Worm (Caenorhabditis elegans) whole organism, late embryonic: ENCODE results near the gene F15A4.5.

ENCODE experiments used
- C08G9.2 ChIP-seq: sonication (generic microtip); optimal IDR thresholded peaks from 2 replicates; lab custom pipeline; 2016; ENCODE audit warnings: mild to moderate bottlenecking, missing genetic modification characterization, moderate library complexity, missing compliant biosample characterization
- C38D4.7 ChIP-seq: fragments of 200-800 bp; sonication (Bioruptor generic); optimal IDR thresholded peaks from 2 replicates; lab custom pipeline; 2018; ENCODE audit warnings: mild to moderate bottlenecking, missing genetic modification characterization, moderate library complexity, missing compliant biosample characterization
- F13H6.1 ChIP-seq: sonication (generic microtip); optimal IDR thresholded peaks from 2 replicates; lab custom pipeline; 2016; ENCODE audit warnings: missing genetic modification characterization, missing compliant biosample characterization
- K02D7.2 ChIP-seq: sonication (generic microtip); optimal IDR thresholded peaks from 2 replicates; lab custom pipeline; 2017; ENCODE audit warnings: mild to moderate bottlenecking, missing genetic modification characterization, missing compliant biosample characterization
- K09A11.1 ChIP-seq: sonication (generic microtip); optimal IDR thresholded peaks from 2 replicates; lab custom pipeline; 2017; ENCODE audit warnings: antibody characterized with exemption, mild to moderate bottlenecking, missing genetic modification characterization, missing compliant biosample characterization; ENCODE audit not compliant: insufficient read depth
- T23F11.4 ChIP-seq: fragments of 200-800 bp; sonication (Bioruptor generic); optimal IDR thresholded peaks from 2 replicates; lab custom pipeline; 2018; ENCODE audit warnings: mild to moderate bottlenecking, missing genetic modification characterization, missing compliant biosample characterization
- Y22D7AL.16 ChIP-seq: sonication (generic microtip); optimal IDR thresholded peaks from 2 replicates; lab custom pipeline; 2016; ENCODE audit warnings: missing genetic modification characterization, missing compliant biosample characterization
- ahr-1 ChIP-seq: sonication (generic microtip); optimal IDR thresholded peaks from 2 replicates; lab custom pipeline; 2016; ENCODE audit warnings: missing genetic modification characterization, missing compliant biosample characterization
- ceh-14 ChIP-seq: sonication (generic microtip); optimal IDR thresholded peaks from 2 replicates; lab custom pipeline; 2016; ENCODE audit warnings: missing genotype, missing genetic modification characterization, missing compliant biosample characterization
- ceh-19 ChIP-seq: fragments of 200-800 bp; sonication (Bioruptor generic); optimal IDR thresholded peaks from 2 replicates; lab custom pipeline; 2018; ENCODE audit warnings: mild to moderate bottlenecking, missing genetic modification characterization, missing compliant biosample characterization
- ceh-22 ChIP-seq: sonication (generic microtip); optimal IDR thresholded peaks from 2 replicates; lab custom pipeline; 2017; ENCODE audit warnings: missing biosample characterization, missing genetic modification characterization
- ceh-24 ChIP-seq: sonication (generic microtip); optimal IDR thresholded peaks from 2 replicates; lab custom pipeline; 2016; ENCODE audit warnings: mild to moderate bottlenecking, missing genetic modification characterization, missing compliant biosample characterization
- ceh-30 ChIP-seq: fragments of 150-350 bp; optimal IDR thresholded peaks from 2 replicates; lab custom pipeline; 2014; ENCODE audit warnings: missing biosample characterization, missing genetic modification characterization
- ceh-31 ChIP-seq: sonication (generic microtip); optimal IDR thresholded peaks from 2 replicates; lab custom pipeline; 2016; ENCODE audit warnings: missing genetic modification characterization, missing compliant biosample characterization
- ceh-34 ChIP-seq: sonication (generic microtip); optimal IDR thresholded peaks from 2 replicates; lab custom pipeline; 2016; ENCODE audit warnings: mild to moderate bottlenecking, missing genetic modification characterization, missing compliant biosample characterization
- ceh-45 ChIP-seq: fragments of 200-800 bp; sonication (Bioruptor generic); IDR thresholded peaks from 2 replicates; pipeline ENCODE4 v1.3.6; 2022; ENCODE audit warnings: missing genetic modification reagents, missing genetic modification characterization, missing compliant biosample characterization
- ceh-48 ChIP-seq: sonication (generic microtip); optimal IDR thresholded peaks from 2 replicates; lab custom pipeline; 2016; ENCODE audit warnings: missing genetic modification characterization, inconsistent platforms, missing compliant biosample characterization
- ceh-6 ChIP-seq: fragments of 200-800 bp; sonication (Bioruptor generic); optimal IDR thresholded peaks from 2 replicates; lab custom pipeline; 2018; ENCODE audit warnings: mild to moderate bottlenecking, missing genetic modification characterization, missing compliant biosample characterization
- dmd-4 ChIP-seq: sonication (generic microtip); optimal IDR thresholded peaks from 2 replicates; lab custom pipeline; 2016; ENCODE audit warnings: borderline replicate concordance, missing genetic modification characterization, missing compliant biosample characterization
- dve-1 ChIP-seq: sonication (generic microtip); optimal IDR thresholded peaks from 2 replicates; lab custom pipeline; 2017; ENCODE audit warnings: antibody characterized with exemption, mild to moderate bottlenecking, missing genetic modification characterization, missing compliant biosample characterization
- elt-2 ChIP-seq: sonication (generic microtip); optimal IDR thresholded peaks from 2 replicates; lab custom pipeline; 2016; ENCODE audit warnings: missing genetic modification reagents, missing genetic modification characterization, missing compliant biosample characterization
- elt-4 ChIP-seq: sonication (generic microtip); optimal IDR thresholded peaks from 2 replicates; lab custom pipeline; 2016; ENCODE audit warnings: missing genetic modification characterization, missing compliant biosample characterization
- ets-4 ChIP-seq: sonication (generic microtip); optimal IDR thresholded peaks from 2 replicates; lab custom pipeline; 2016; ENCODE audit warnings: missing genetic modification characterization, missing compliant biosample characterization
- eyg-1 ChIP-seq: sonication (generic microtip); optimal IDR thresholded peaks from 2 replicates; lab custom pipeline; 2016; ENCODE audit warnings: missing genotype, missing genetic modification characterization, missing compliant biosample characterization
- fax-1 ChIP-seq: sonication (generic microtip); optimal IDR thresholded peaks from 2 replicates; lab custom pipeline; 2016; ENCODE audit warnings: missing genotype, missing genetic modification characterization, missing compliant biosample characterization
- fkh-10 ChIP-seq: fragments of 150-350 bp; optimal IDR thresholded peaks from 2 replicates; lab custom pipeline; 2014; ENCODE audit warnings: missing biosample characterization, missing genetic modification reagents, missing genetic modification characterization
- gmeb-2 ChIP-seq: sonication (generic microtip); optimal IDR thresholded peaks from 2 replicates; lab custom pipeline; 2016; ENCODE audit warnings: missing genetic modification characterization, inconsistent platforms, missing compliant biosample characterization
- hlh-13 ChIP-seq: fragments of 200-800 bp; sonication (Bioruptor generic); optimal IDR thresholded peaks from 2 replicates; lab custom pipeline; 2018; ENCODE audit warnings: mild to moderate bottlenecking, missing genetic modification characterization, missing compliant biosample characterization
- hlh-30 ChIP-seq: sonication (generic microtip); optimal IDR thresholded peaks from 2 replicates; lab custom pipeline; 2017; ENCODE audit warnings: antibody characterized with exemption, missing genetic modification characterization, missing compliant biosample characterization; ENCODE audit not compliant: insufficient read depth
- hlh-6 ChIP-seq: sonication (generic microtip); optimal IDR thresholded peaks from 2 replicates; lab custom pipeline; 2016; ENCODE audit warnings: missing genotype, missing genetic modification characterization, missing compliant biosample characterization
- hlh-8 ChIP-seq: sonication (generic microtip); optimal IDR thresholded peaks from 2 replicates; lab custom pipeline; 2016; ENCODE audit warnings: missing genotype, missing genetic modification characterization, missing compliant biosample characterization
- lim-6 ChIP-seq: sonication (generic microtip); optimal IDR thresholded peaks from 2 replicates; lab custom pipeline; 2016; ENCODE audit warnings: missing genetic modification characterization, missing compliant biosample characterization
- lin-11 ChIP-seq: fragments of 200-800 bp; sonication (Bioruptor generic); optimal IDR thresholded peaks from 2 replicates; lab custom pipeline; 2018; ENCODE audit warnings: mild to moderate bottlenecking, missing genetic modification characterization, missing compliant biosample characterization
- nfya-1 ChIP-seq: sonication (generic microtip); optimal IDR thresholded peaks from 2 replicates; lab custom pipeline; 2017; ENCODE audit warnings: missing genetic modification characterization, mild to moderate bottlenecking, missing compliant biosample characterization, antibody characterized with exemption, moderate library complexity
- nhr-11 ChIP-seq: fragments of 150-350 bp; optimal IDR thresholded peaks from 2 replicates; lab custom pipeline; 2014; ENCODE audit warnings: missing biosample characterization, missing genetic modification characterization
- pag-3 ChIP-seq: sonication (generic microtip); optimal IDR thresholded peaks from 2 replicates; lab custom pipeline; 2016; ENCODE audit warnings: missing compliant biosample characterization, missing genetic modification characterization, borderline replicate concordance
- pax-1 ChIP-seq: fragments of 150-350 bp; optimal IDR thresholded peaks from 2 replicates; lab custom pipeline; 2014; ENCODE audit warnings: missing biosample characterization, missing genetic modification characterization
- pha-2 ChIP-seq: sonication (generic microtip); optimal IDR thresholded peaks from 2 replicates; lab custom pipeline; 2017; ENCODE audit warnings: mild to moderate bottlenecking, missing genetic modification characterization, missing compliant biosample characterization
- pros-1 ChIP-seq: fragments of 150-350 bp; optimal IDR thresholded peaks from 2 replicates; lab custom pipeline; 2014; ENCODE audit warnings: missing biosample characterization, missing genetic modification reagents, missing genetic modification characterization
- ref-2 ChIP-seq: sonication (generic microtip); optimal IDR thresholded peaks from 2 replicates; lab custom pipeline; 2016; ENCODE audit warnings: missing genetic modification characterization, missing compliant biosample characterization
- rnt-1 ChIP-seq: sonication (generic microtip); optimal IDR thresholded peaks from 2 replicates; lab custom pipeline; 2016; ENCODE audit warnings: missing genetic modification characterization, missing compliant biosample characterization
- sdc-2 ChIP-seq: sonication (generic microtip); optimal IDR thresholded peaks from 2 replicates; lab custom pipeline; 2016; ENCODE audit warnings: missing genotype, missing genetic modification characterization, missing compliant biosample characterization
- syd-9 ChIP-seq: sonication (generic microtip); optimal IDR thresholded peaks from 2 replicates; lab custom pipeline; 2016; ENCODE audit warnings: mild to moderate bottlenecking, missing genetic modification characterization, moderate library complexity, missing compliant biosample characterization
- tbx-7 ChIP-seq: sonication (generic microtip); optimal IDR thresholded peaks from 2 replicates; lab custom pipeline; 2016; ENCODE audit warnings: missing genotype, missing genetic modification characterization, missing compliant biosample characterization
- ttx-3 ChIP-seq: sonication (generic microtip); optimal IDR thresholded peaks from 2 replicates; lab custom pipeline; 2016; ENCODE audit warnings: missing genetic modification reagents, missing genetic modification characterization, missing compliant biosample characterization
- unc-3 ChIP-seq, 2 experiments: fragments of 200-800 bp in 1 of 2; sonication (Bioruptor generic) in 1 of 2; sonication (generic microtip) in 1 of 2; conservative IDR thresholded peaks in 1 of 2; optimal IDR thresholded peaks in 1 of 2; 2 replicates each; pipeline versions ENCODE4 v1.3.6 to Lab custom; 2016 to 2022; ENCODE audit warnings: missing compliant biosample characterization in 2 of 2, missing genetic modification characterization in 2 of 2, missing genetic modification reagents in 1 of 2
- unc-42 ChIP-seq: sonication (generic microtip); optimal IDR thresholded peaks from 2 replicates; lab custom pipeline; 2016; ENCODE audit warnings: missing genotype, missing genetic modification characterization, missing compliant biosample characterization
- unc-55 ChIP-seq: sonication (generic microtip); optimal IDR thresholded peaks from 2 replicates; lab custom pipeline; 2017; ENCODE audit warnings: missing biosample characterization, missing genetic modification reagents, missing genetic modification characterization
- unc-86 ChIP-seq: sonication (generic microtip); optimal IDR thresholded peaks from 2 replicates; lab custom pipeline; 2016; ENCODE audit warnings: missing genetic modification characterization, missing compliant biosample characterization
- zip-5 ChIP-seq: sonication (generic microtip); optimal IDR thresholded peaks from 2 replicates; lab custom pipeline; 2016; ENCODE audit warnings: missing genetic modification characterization, missing compliant biosample characterization
- ztf-16 ChIP-seq: sonication (generic microtip); optimal IDR thresholded peaks from 2 replicates; lab custom pipeline; 2017; ENCODE audit warnings: missing genetic modification characterization, missing compliant biosample characterization

The F15A4.5 gene

ce11 chrII:12494556-12495131, 23.6 kb upstream of the F15A4.5 start, which contains the start of gene col-85:
col-85 (minus strand) TSS chrII:12495095.
- TF ChIP-seq ets-4, result peak; percentile 78
- peak; percentile 3 for TF ChIP-seq ceh-30 (tag; lab: Kevin White, UChicago)
- TF ChIP-seq ceh-22 (tag; lab: Kevin White, UChicago), result no peak
- TF ChIP-seq nhr-11 (tag; lab: Kevin White, UChicago), result no peak
- TF ChIP-seq hlh-6 (tag; lab: Kevin White, UChicago), result peak; percentile 95
- TF ChIP-seq pros-1 (tag; lab: Kevin White, UChicago), result no peak
- peak; percentile 97 for TF ChIP-seq T23F11.4
- peak; percentile 84 for TF ChIP-seq unc-42 (tag; lab: Kevin White, UChicago)
- TF ChIP-seq hlh-13 (GFP tag; lab: Kevin White, UChicago), result peak; percentile 94
- peak; percentile 94 for TF ChIP-seq dmd-4 (tag; lab: Kevin White, UChicago)
- TF ChIP-seq ceh-6, result peak; percentile 91
- no peak for TF ChIP-seq elt-4 (tag; lab: Kevin White, UChicago)
- peak; percentile 86 for TF ChIP-seq ceh-31 (tag; lab: Kevin White, UChicago)
- TF ChIP-seq C38D4.7 (GFP tag; lab: Kevin White, UChicago), result peak; percentile 90
- TF ChIP-seq sdc-2 (tag; lab: Kevin White, UChicago), result peak; percentile 89
- TF ChIP-seq ahr-1 (tag; lab: Kevin White, UChicago), result peak; percentile 86
- TF ChIP-seq nfya-1, result peak; percentile 84
- no peak for TF ChIP-seq unc-55 (GFP tag; lab: Kevin White, UChicago)
- peak; percentile 86 for TF ChIP-seq ceh-48 (tag; lab: Kevin White, UChicago)
- peak; percentile 89 for TF ChIP-seq ref-2 (tag; lab: Kevin White, UChicago)
- TF ChIP-seq ceh-14 (tag; lab: Kevin White, UChicago), result peak; percentile 96
- TF ChIP-seq rnt-1, result peak; percentile 89
- peak; percentile 90 for TF ChIP-seq ceh-24 (tag; lab: Kevin White, UChicago)
- TF ChIP-seq K09A11.1 (tag; lab: Kevin White, UChicago), result peak; percentile 88
- TF ChIP-seq lin-11 (tag; lab: Kevin White, UChicago), result peak; percentile 87
- peak; percentile 46 for TF ChIP-seq hlh-30 (tag; lab: Kevin White, UChicago)
- peak; percentile 85 for TF ChIP-seq F13H6.1 (tag; lab: Kevin White, UChicago)
- TF ChIP-seq unc-86 (tag; lab: Kevin White, UChicago), result peak; percentile 84
- peak; percentile 95 for TF ChIP-seq K02D7.2 (tag; lab: Kevin White, UChicago)
- TF ChIP-seq pag-3 (tag; lab: Kevin White, UChicago), result peak; percentile 89
- peak; percentile 98 for TF ChIP-seq gmeb-2 (tag; lab: Kevin White, UChicago)
- TF ChIP-seq unc-3 (GFP tag; conservative IDR thresholded peaks at IDR 0.05; lab: Robert Waterston, UW), result peak; percentile 94
- TF ChIP-seq unc-3 (tag; optimal IDR thresholded peaks at IDR 0.05; lab: Kevin White, UChicago), result peak; percentile 94
- TF ChIP-seq syd-9 (tag; lab: Kevin White, UChicago), result peak; percentile 93
- no peak for TF ChIP-seq pax-1 (tag; lab: Kevin White, UChicago)
- TF ChIP-seq pha-2, result peak; percentile 94
- TF ChIP-seq eyg-1 (tag; lab: Kevin White, UChicago), result peak; percentile 68
- TF ChIP-seq ztf-16 (tag; lab: Kevin White, UChicago), result peak; percentile 95
- TF ChIP-seq hlh-8 (tag; lab: Kevin White, UChicago), result peak; percentile 90
- TF ChIP-seq elt-2 (tag; lab: Kevin White, UChicago), result peak; percentile 96
- peak; percentile 52 for TF ChIP-seq fkh-10
- TF ChIP-seq ceh-34 (tag; lab: Kevin White, UChicago), result peak; percentile 92
- peak; percentile 88 for TF ChIP-seq fax-1 (tag; lab: Kevin White, UChicago)
- peak; percentile 87 for TF ChIP-seq C08G9.2 (tag; lab: Kevin White, UChicago)
- TF ChIP-seq dve-1 (tag; lab: Kevin White, UChicago), result peak; percentile 81
- TF ChIP-seq ceh-45, result peak; percentile 96
- TF ChIP-seq lim-6 (tag; lab: Kevin White, UChicago), result peak; percentile 84
- peak; percentile 83 for TF ChIP-seq zip-5 (tag; lab: Kevin White, UChicago)
- TF ChIP-seq ceh-19 (GFP tag; lab: Kevin White, UChicago), result peak; percentile 94
- TF ChIP-seq ttx-3 (tag; lab: Kevin White, UChicago), result peak; percentile 92
- peak; percentile 94 for TF ChIP-seq Y22D7AL.16 (tag; lab: Kevin White, UChicago)
- peak; percentile 43 for TF ChIP-seq tbx-7
